Fruit fly (Drosophila melanogaster): Measurements from ENCODE around the gene sa.

Gene sa

dm6 chr3L:21406638-21407037 is at the start of gene sa:
Gene sa (minus strand): TSS chr3L:21406738.
- no peak for TF ChIP-seq noc (tag; optimal IDR thresholded peaks at IDR 0.05)

DNA sequence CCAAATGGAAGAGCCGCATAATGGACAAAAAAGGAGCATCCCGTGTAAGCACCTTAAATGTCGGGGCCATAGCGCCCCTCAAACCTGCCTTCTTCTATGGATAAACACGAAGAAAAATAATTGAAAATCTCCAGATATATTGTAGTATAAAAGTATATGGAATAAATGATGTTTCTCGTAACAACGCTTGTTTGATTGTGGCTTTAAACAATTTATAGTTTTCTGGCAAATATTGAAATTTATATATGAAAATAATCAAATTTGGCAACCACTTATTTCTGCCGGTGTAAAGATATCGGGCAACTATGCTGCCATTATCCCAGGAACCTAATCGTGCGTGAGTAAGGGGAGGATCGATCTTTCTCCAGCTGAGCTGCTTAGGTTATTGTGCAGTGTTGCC is 48.7 kb upstream of the sa start:
- TF ChIP-seq noc (tag; optimal IDR thresholded peaks at IDR 0.05) = no peak

DNA sequence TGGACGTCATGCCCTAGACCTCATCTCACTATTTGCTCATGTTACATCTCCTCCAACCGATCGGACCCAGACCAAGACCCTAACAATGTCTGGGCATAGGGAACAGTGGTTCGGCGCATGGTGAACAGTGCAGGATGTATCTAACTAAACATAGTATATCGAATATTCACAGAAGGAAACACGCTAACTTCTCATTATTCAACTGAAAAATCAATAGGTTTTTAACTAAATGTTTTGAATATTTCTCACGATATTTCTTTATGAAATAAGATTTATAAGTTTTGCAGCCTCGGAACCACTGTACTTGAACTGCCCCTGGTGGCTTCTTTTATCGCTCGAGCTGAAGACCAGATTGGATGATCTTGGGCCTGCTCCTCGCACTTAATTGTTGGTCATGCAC is 47.1 kb upstream of the sa start:
- TF ChIP-seq noc (tag; optimal IDR thresholded peaks at IDR 0.05) = no peak

- no peak for TF ChIP-seq noc (tag; optimal IDR thresholded peaks at IDR 0.05)
Observed at dm6 chr3L:21450486-21450885, 43.9 kb upstream of the sa start.

DNA sequence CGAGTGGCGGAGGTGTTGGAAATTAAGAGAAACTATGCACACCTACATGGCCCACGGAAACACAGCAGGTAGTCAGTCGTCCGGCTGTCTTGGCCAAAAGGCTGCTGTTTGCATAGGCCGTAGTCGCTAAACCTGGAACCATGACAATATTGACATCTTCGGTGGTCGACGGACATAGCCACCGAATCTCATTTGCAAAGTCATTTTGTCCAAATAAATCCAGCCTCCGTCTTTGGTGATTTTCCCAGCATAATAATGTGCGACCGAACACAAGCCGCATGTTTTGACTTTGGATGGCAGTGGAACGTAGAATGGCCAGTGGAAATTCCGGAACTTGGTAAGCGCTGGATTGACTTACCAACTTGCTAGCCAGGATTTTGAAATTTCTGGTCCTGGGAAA is 42.8 kb upstream of the sa start:
- TF ChIP-seq noc (tag; optimal IDR thresholded peaks at IDR 0.05) = no peak

DNA sequence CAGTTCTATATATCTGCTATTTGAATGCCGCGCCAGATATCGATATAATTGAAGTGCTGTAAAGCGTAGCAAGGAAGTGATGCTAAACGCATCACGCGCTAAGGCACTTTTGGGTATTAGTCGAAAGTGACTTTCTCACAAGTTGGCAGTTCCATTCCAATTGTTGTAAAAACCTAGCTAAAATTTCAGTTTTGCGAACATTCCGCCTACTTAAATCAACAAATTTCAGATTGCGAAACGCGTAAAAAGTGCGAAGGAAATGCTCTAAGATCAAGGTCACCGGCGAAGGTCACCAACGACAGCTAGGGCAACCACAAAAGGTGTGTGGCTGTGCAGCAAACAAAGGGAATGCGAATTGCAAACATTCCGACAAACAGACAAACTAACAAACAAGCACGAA is 39.2 kb upstream of the sa start, which contains the start of gene Syx7:
Syx7 (plus strand) TSS at position 131 of the 400 bp plus-strand sequence.
- no peak for TF ChIP-seq noc (tag; optimal IDR thresholded peaks at IDR 0.05)

dm6 chr3L:21444719-21445118 is 38.2 kb upstream of the sa start, which contains the start of gene Alp1:
Gene Alp1 (minus strand): TSS chr3L:21444819.
- no peak for TF ChIP-seq noc (tag; optimal IDR thresholded peaks at IDR 0.05)

- no peak for TF ChIP-seq noc (tag; optimal IDR thresholded peaks at IDR 0.05)
Observed at dm6 chr3L:21441216-21441813, 34.8 kb upstream of the sa start, which contains the start of gene CG5664. Gene CG5664 (minus strand): TSS chr3L:21441363.

- no peak for TF ChIP-seq noc (tag; optimal IDR thresholded peaks at IDR 0.05)
Observed at dm6 chr3L:21436089-21436488, 29.6 kb upstream of the sa start.

dm6 chr3L:21433744-21434384 is 27.3 kb upstream of the sa start:
- no peak for TF ChIP-seq noc (tag; optimal IDR thresholded peaks at IDR 0.05)

DNA sequence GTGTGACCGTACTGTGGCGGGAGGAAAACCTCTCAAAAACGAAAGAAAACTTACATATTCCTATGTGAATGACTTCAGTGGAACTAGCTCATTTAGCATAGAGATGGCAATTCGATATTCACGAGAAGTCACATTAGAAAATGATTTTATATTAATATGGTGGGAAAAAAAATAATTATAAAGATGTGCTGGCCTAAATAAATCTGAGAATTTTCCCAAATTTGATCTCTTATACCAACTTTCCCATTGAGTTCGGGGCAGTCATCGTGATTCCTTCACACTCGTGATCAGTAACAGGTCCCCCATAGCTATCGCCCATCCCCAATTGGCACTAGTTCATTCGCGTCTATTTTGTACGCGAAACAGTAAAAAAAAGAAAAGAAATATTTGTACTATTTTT is 26.6 kb upstream of the sa start, which contains the start of the genes barc and Aef1:
barc (minus strand) TSS at position 37 of the 400 bp plus-strand sequence.
Aef1 (plus strand) TSS at position 325 of the 400 bp plus-strand sequence.
- TF ChIP-seq noc (tag; optimal IDR thresholded peaks at IDR 0.05) = peak; percentile 71

DNA sequence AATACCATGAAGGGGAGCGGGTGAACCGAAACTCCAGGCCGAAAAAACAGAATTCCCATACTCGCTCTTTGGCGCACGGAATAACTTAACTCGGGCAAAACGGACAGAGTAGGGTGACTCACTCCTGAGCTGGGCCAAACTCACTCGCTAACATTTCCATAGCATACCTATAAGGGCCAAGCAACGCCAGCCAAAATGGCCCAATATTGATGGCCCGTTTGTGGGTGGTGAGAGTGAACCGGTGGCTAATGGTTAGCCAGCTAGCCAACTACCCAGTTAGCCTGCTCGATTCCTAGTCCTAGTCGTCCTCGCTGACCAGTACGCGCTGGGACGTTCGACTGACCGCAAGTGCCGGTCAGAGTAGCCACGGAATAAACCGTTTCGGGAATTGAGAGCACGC is 21.0 kb upstream of the sa start, which contains the start of gene CG33288:
CG33288 (plus strand) TSS at position 301 of the 400 bp plus-strand sequence.
- TF ChIP-seq noc (tag; optimal IDR thresholded peaks at IDR 0.05) = no peak

dm6 chr3L:21417884-21418536 is 11.5 kb upstream of the sa start:
- TF ChIP-seq noc (tag; optimal IDR thresholded peaks at IDR 0.05) = peak; percentile 56

- no peak for TF ChIP-seq noc (tag; optimal IDR thresholded peaks at IDR 0.05)
Observed at dm6 chr3L:21416921-21417447, 10.4 kb upstream of the sa start.

DNA sequence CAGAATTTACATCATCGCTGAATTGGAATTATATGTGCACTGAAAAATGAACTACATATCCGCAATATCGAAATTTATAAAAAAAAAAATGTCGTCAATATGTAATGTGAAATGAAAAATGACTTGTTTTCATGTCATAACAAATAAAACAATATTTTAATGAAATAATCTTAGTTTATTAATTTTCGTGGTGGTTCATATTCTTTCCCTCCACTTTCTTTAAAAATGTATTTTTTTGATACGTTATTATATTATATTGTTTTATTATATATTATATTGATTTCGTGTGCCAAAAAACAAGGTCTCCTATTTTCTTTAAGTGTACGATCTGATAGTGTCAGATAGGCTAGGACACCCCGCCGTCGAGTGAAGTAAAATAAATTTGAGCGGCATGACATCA is 7.8 kb upstream of the sa start:
- no peak for TF ChIP-seq noc (tag; optimal IDR thresholded peaks at IDR 0.05)

DNA sequence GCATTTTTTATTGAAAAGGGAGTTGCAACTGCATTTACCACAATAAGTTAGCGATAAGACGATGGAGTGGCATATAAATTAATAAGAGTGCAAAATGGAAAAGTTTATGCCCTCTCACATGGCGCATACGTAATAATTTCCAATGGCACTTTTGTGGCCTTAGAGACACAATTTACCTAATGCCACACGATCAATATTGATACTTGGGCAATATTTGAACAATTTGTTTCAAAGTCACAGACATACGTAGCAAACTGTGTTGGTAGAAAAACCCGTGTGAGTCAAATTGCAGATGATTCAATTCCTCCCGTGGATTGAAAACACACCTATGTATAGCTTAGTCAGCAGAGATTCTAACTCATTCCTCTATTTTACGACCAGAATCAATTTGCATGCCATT is 5.6 kb upstream of the sa start:
- TF ChIP-seq noc (tag; optimal IDR thresholded peaks at IDR 0.05) = no peak

dm6 chr3L:21402552-21402951 is 4.0 kb downstream of the sa start:
- TF ChIP-seq noc (tag; optimal IDR thresholded peaks at IDR 0.05) = no peak
